Fruit fly (Drosophila melanogaster) whole organism, embryonic: ENCODE data around the gene Cyp18a1.

Experiments
- ATbp ChIP-seq: fragments of 200-800 bp; sonication (Bioruptor generic); optimal IDR thresholded peaks from 2 replicates; lab custom pipeline; 2017; ENCODE audit warnings: missing biosample characterization, mild to moderate bottlenecking, missing genetic modification characterization, missing genetic modification reagents
- Bdp1 ChIP-seq: fragments of 200-800 bp; sonication (Bioruptor generic); optimal IDR thresholded peaks from 3 replicates; lab custom pipeline; 2016; ENCODE audit warnings: missing biosample characterization, missing genetic modification characterization
- Bgb ChIP-seq: fragments of 200-800 bp; sonication (Bioruptor generic); IDR thresholded peaks from 2 replicates; pipeline ENCODE4 v1.3.6; 2022; ENCODE audit warnings: missing biosample characterization, missing genetic modification characterization; ENCODE audit not compliant: partially characterized antibody
- BtbVII ChIP-seq: fragments of 200-800 bp; sonication (Bioruptor generic); optimal IDR thresholded peaks from 3 replicates; lab custom pipeline; 2017; ENCODE audit warnings: missing biosample characterization, mild to moderate bottlenecking, missing genetic modification characterization
- CG1024 ChIP-seq: fragments of 200-800 bp; sonication (Bioruptor generic); IDR thresholded peaks from 2 replicates; pipeline ENCODE4 v1.3.6; 2022; ENCODE audit warnings: missing biosample characterization, missing genetic modification characterization
- CG13287 ChIP-seq: fragments of 200-800 bp; sonication (Bioruptor generic); IDR thresholded peaks from 2 replicates; pipeline ENCODE4 v1.3.6; 2022; ENCODE audit warnings: missing biosample characterization, missing genetic modification characterization; ENCODE audit not compliant: partially characterized antibody
- CG14667 ChIP-seq: fragments of 200-800 bp; sonication (Bioruptor generic); IDR thresholded peaks from 2 replicates; pipeline ENCODE4 v1.3.6; 2022; ENCODE audit warnings: missing biosample characterization, missing genetic modification characterization
- CG15479 ChIP-seq: fragments of 200-800 bp; sonication (Bioruptor generic); optimal IDR thresholded peaks from 3 replicates; lab custom pipeline; 2019; ENCODE audit warnings: missing biosample characterization, mild to moderate bottlenecking, missing genetic modification characterization, moderate library complexity
- CG17802 ChIP-seq: fragments of 200-800 bp; sonication (Bioruptor generic); optimal IDR thresholded peaks from 2 replicates; lab custom pipeline; 2018; ENCODE audit warnings: missing biosample characterization, mild to moderate bottlenecking, missing genetic modification characterization, moderate library complexity
- CG31365 ChIP-seq: fragments of 200-800 bp; sonication (Bioruptor generic); optimal IDR thresholded peaks from 2 replicates; lab custom pipeline; 2018; ENCODE audit warnings: missing biosample characterization, mild to moderate bottlenecking, missing genetic modification characterization
- CG3726 ChIP-seq: fragments of 200-800 bp; sonication (Bioruptor generic); IDR thresholded peaks from 3 replicates; pipeline ENCODE4, ENCODE4 v1.3.6; 2022; ENCODE audit warnings: missing biosample characterization, missing genetic modification characterization
- CG42726 ChIP-seq: fragments of 200-800 bp; sonication (Bioruptor generic); IDR thresholded peaks from 2 replicates; pipeline ENCODE4 v1.3.6; 2022; ENCODE audit warnings: missing biosample characterization, missing genetic modification characterization; ENCODE audit not compliant: partially characterized antibody
- CG4404 ChIP-seq: fragments of 200-800 bp; sonication (Bioruptor generic); IDR thresholded peaks from 2 replicates; pipeline ENCODE4 v1.3.6; 2022; ENCODE audit warnings: missing biosample characterization, missing genetic modification characterization
- CG4424 ChIP-seq: fragments of 200-800 bp; sonication (Bioruptor generic); optimal IDR thresholded peaks from 3 replicates; lab custom pipeline; 2016; ENCODE audit warnings: missing biosample characterization, missing genetic modification characterization
- CG6683 ChIP-seq: fragments of 200-800 bp; sonication (Bioruptor generic); optimal IDR thresholded peaks from 2 replicates; lab custom pipeline; 2017; ENCODE audit warnings: missing biosample characterization, mild to moderate bottlenecking, missing genetic modification characterization, missing genetic modification reagents
- CG7357 ChIP-seq: fragments of 200-800 bp; sonication (Bioruptor generic); IDR thresholded peaks from 3 replicates; pipeline ENCODE4 v1.3.6; 2022; ENCODE audit warnings: missing biosample characterization, missing genetic modification characterization
- CG7745 ChIP-seq: fragments of 200-800 bp; sonication (Bioruptor generic); optimal IDR thresholded peaks from 2 replicates; lab custom pipeline; 2018; ENCODE audit warnings: missing biosample characterization, mild to moderate bottlenecking, missing genetic modification characterization, moderate library complexity
- CG7987 ChIP-seq: fragments of 200-800 bp; sonication (Bioruptor generic); optimal IDR thresholded peaks from 2 replicates; lab custom pipeline; 2018; ENCODE audit warnings: missing biosample characterization, mild to moderate bottlenecking, missing genetic modification characterization, moderate library complexity
- CG9215 ChIP-seq: fragments of 200-800 bp; sonication (Bioruptor generic); IDR thresholded peaks from 2 replicates; pipeline ENCODE4 v1.3.6; 2022; ENCODE audit warnings: missing biosample characterization, missing genetic modification characterization
- CG9932 ChIP-seq: fragments of 200-800 bp; sonication (Bioruptor generic); IDR thresholded peaks from 2 replicates; pipeline ENCODE4 v1.3.6; 2022; ENCODE audit warnings: missing biosample characterization, missing genetic modification characterization
- Camta ChIP-seq: fragments of 200-800 bp; sonication (Bioruptor generic); optimal IDR thresholded peaks from 2 replicates; lab custom pipeline; 2016; ENCODE audit warnings: missing biosample characterization, missing genetic modification characterization
- Dbx ChIP-seq: fragments of 200-800 bp; sonication (Bioruptor generic); IDR thresholded peaks from 3 replicates; pipeline ENCODE4 v1.3.6; 2022; ENCODE audit warnings: missing biosample characterization, missing genetic modification characterization
- Dek ChIP-seq: fragments of 200-800 bp; sonication (Bioruptor generic); optimal IDR thresholded peaks from 3 replicates; lab custom pipeline; 2019; ENCODE audit warnings: missing biosample characterization, mild to moderate bottlenecking, missing genetic modification characterization, moderate library complexity
- Doc3 ChIP-seq: fragments of 200-800 bp; sonication (Bioruptor generic); IDR thresholded peaks from 3 replicates; pipeline ENCODE4 v1.3.6; 2022; ENCODE audit warnings: missing biosample characterization, missing genetic modification characterization; ENCODE audit not compliant: partially characterized antibody
- Fer2 ChIP-seq: fragments of 200-800 bp; sonication (Bioruptor generic); optimal IDR thresholded peaks from 2 replicates; lab custom pipeline; 2018; ENCODE audit warnings: missing biosample characterization, mild to moderate bottlenecking, missing genetic modification characterization, moderate library complexity
- Fer3 ChIP-seq: fragments of 200-800 bp; sonication (Bioruptor generic); optimal IDR thresholded peaks from 2 replicates; lab custom pipeline; 2018; ENCODE audit warnings: missing biosample characterization, mild to moderate bottlenecking, missing genetic modification characterization, moderate library complexity
- HHEX ChIP-seq: fragments of 200-800 bp; sonication (Bioruptor generic); optimal IDR thresholded peaks from 3 replicates; lab custom pipeline; 2017; ENCODE audit warnings: missing biosample characterization, mild to moderate bottlenecking, missing genetic modification characterization, missing genetic modification reagents
- Mrtf ChIP-seq: fragments of 200-800 bp; sonication (Bioruptor generic); IDR thresholded peaks from 3 replicates; pipeline ENCODE4 v1.3.6; 2022; ENCODE audit warnings: missing biosample characterization, missing genetic modification characterization
- Oli ChIP-seq: fragments of 200-800 bp; sonication (Bioruptor generic); optimal IDR thresholded peaks from 2 replicates; lab custom pipeline; 2018; ENCODE audit warnings: missing biosample characterization, mild to moderate bottlenecking, missing genetic modification characterization, moderate library complexity
- Rfx ChIP-seq: fragments of 200-800 bp; sonication (Bioruptor generic); IDR thresholded peaks from 2 replicates; pipeline ENCODE4 v1.3.6; 2022; ENCODE audit warnings: missing biosample characterization, missing genetic modification characterization
- Scr ChIP-seq: fragments of 200-800 bp; sonication (Bioruptor generic); IDR thresholded peaks from 2 replicates; pipeline ENCODE4 v1.3.6; 2022; ENCODE audit warnings: missing biosample characterization, missing genetic modification characterization; ENCODE audit not compliant: partially characterized antibody
- Trl ChIP-seq, 3 experiments: fragments of >200 bp in 2 of 3; fragments of 200-800 bp in 1 of 3; sonication (Bioruptor generic) in 1 of 3; optimal IDR thresholded peaks; 2 replicates in 1 of 3; 3 replicates in 2 of 3; lab custom pipeline; 2016 to 2017; ENCODE audit warnings: missing biosample characterization in 1 of 3, missing genetic modification characterization in 1 of 3
- YL-1 ChIP-seq: fragments of 200-800 bp; sonication (Bioruptor generic); optimal IDR thresholded peaks from 3 replicates; lab custom pipeline; 2017; ENCODE audit warnings: missing biosample characterization, mild to moderate bottlenecking, missing genetic modification characterization
- ab ChIP-seq: fragments of 200-800 bp; sonication (Bioruptor generic); optimal IDR thresholded peaks from 2 replicates; lab custom pipeline; 2016; ENCODE audit warnings: missing biosample characterization, missing genetic modification characterization
- chinmo ChIP-seq: fragments of 200-800 bp; sonication (Bioruptor generic); IDR thresholded peaks from 4 replicates; pipeline ENCODE4 v1.3.6; 2022; ENCODE audit warnings: missing biosample characterization, missing genetic modification characterization; ENCODE audit not compliant: partially characterized antibody
- croc ChIP-seq: fragments of 200-800 bp; sonication (Bioruptor generic); conservative IDR thresholded peaks from 3 replicates; pipeline ENCODE4 v1.3.6; 2022; ENCODE audit warnings: missing biosample characterization, missing genetic modification characterization
- danr ChIP-seq: fragments of 200-800 bp; sonication (Bioruptor generic); IDR thresholded peaks from 2 replicates; pipeline ENCODE4 v1.3.6; 2022; ENCODE audit warnings: missing biosample characterization, missing genetic modification characterization
- eve ChIP-seq, 2 experiments: fragments of >200 bp; optimal IDR thresholded peaks; 2 replicates each; lab custom pipeline; 2017; ENCODE audit warnings: missing biosample characterization in 2 of 2, missing genetic modification characterization in 2 of 2
- ewg ChIP-seq: fragments of 200-800 bp; sonication (Bioruptor generic); optimal IDR thresholded peaks from 3 replicates; lab custom pipeline; 2017; ENCODE audit warnings: mild to moderate bottlenecking, missing biosample characterization, missing genetic modification reagents, missing genetic modification characterization
- hbn ChIP-seq: fragments of 200-800 bp; sonication (Bioruptor generic); IDR thresholded peaks from 2 replicates; pipeline ENCODE4 v1.3.6; 2022; ENCODE audit warnings: missing biosample characterization, missing genetic modification characterization; ENCODE audit not compliant: partially characterized antibody
- her ChIP-seq: fragments of 200-800 bp; sonication (Bioruptor generic); optimal IDR thresholded peaks from 2 replicates; lab custom pipeline; 2016; ENCODE audit warnings: missing biosample characterization, missing genetic modification characterization
- nerfin-2 ChIP-seq: fragments of 200-800 bp; sonication (Bioruptor generic); IDR thresholded peaks from 2 replicates; pipeline ENCODE4 v1.3.6; 2022; ENCODE audit warnings: missing biosample characterization, missing genetic modification characterization; ENCODE audit not compliant: partially characterized antibody
- pfk ChIP-seq: fragments of 200-800 bp; sonication (Bioruptor generic); optimal IDR thresholded peaks from 2 replicates; lab custom pipeline; 2018; ENCODE audit warnings: missing biosample characterization, mild to moderate bottlenecking, missing genetic modification characterization, moderate library complexity
- pzg ChIP-seq: fragments of 200-800 bp; sonication (Bioruptor generic); optimal IDR thresholded peaks from 3 replicates; lab custom pipeline; 2018; ENCODE audit warnings: missing biosample characterization, mild to moderate bottlenecking, missing genetic modification characterization, moderate library complexity
- tap ChIP-seq: fragments of 200-800 bp; optimal IDR thresholded peaks from 3 replicates; lab custom pipeline; 2019; ENCODE audit warnings: missing biosample characterization, mild to moderate bottlenecking, missing genetic modification characterization, moderate library complexity
- tgo ChIP-seq: fragments of 200-800 bp; sonication (Bioruptor generic); IDR thresholded peaks from 3 replicates; pipeline ENCODE4 v1.3.6; 2022; ENCODE audit warnings: missing biosample characterization, missing genetic modification characterization
- ttk ChIP-seq: fragments of 200-800 bp; sonication (Bioruptor generic); IDR thresholded peaks from 2 replicates; pipeline ENCODE4 v2.1.2; 2022; ENCODE audit warnings: missing biosample characterization, missing genetic modification characterization
- unc-4 ChIP-seq: fragments of 200-800 bp; sonication (Bioruptor generic); IDR thresholded peaks from 2 replicates; pipeline ENCODE4 v1.3.6; 2022; ENCODE audit warnings: missing biosample characterization, missing genetic modification characterization; ENCODE audit not compliant: partially characterized antibody
- vnd ChIP-seq: fragments of 200-800 bp; sonication (Bioruptor generic); IDR thresholded peaks from 3 replicates; pipeline ENCODE4 v1.3.6; 2022; ENCODE audit warnings: missing biosample characterization, missing genetic modification characterization; ENCODE audit not compliant: partially characterized antibody
- wek ChIP-seq: fragments of 200-800 bp; sonication (Bioruptor generic); optimal IDR thresholded peaks from 3 replicates; lab custom pipeline; 2018; ENCODE audit warnings: missing biosample characterization, mild to moderate bottlenecking, missing genetic modification characterization, moderate library complexity

Gene Cyp18a1

dm6 chrX:18647961-18648360 is 44.9 kb downstream of the Cyp18a1 start, which contains the start of gene Nup35 (continued):
- TF ChIP-seq ATbp (no peak), Dbx (GFP tag; lab: Robert Waterston, UW) (no peak), CG4404 (GFP tag; lab: Robert Waterston, UW) (no peak), tap (tag; lab: Kevin White, UChicago) (no peak), Bgb (GFP tag; lab: Robert Waterston, UW) (peak; percentile 77), Bdp1 (GFP tag; lab: Kevin White, UChicago) (no peak), Rfx (GFP tag; lab: Robert Waterston, UW) (0 out of 2 replicates have a peak, but pooled peaks have one; percentile 5), pfk (GFP tag; lab: Kevin White, UChicago) (no peak), croc (GFP tag; lab: Robert Waterston, UW) (no peak), Doc3 (GFP tag; lab: Robert Waterston, UW) (peak; percentile 70), Trl (optimal IDR thresholded peaks at IDR 0.05; lab: Kevin White, UChicago) (no peak), Trl (GFP tag; optimal IDR thresholded peaks at IDR 0.05; lab: Kevin White, UChicago) (no peak), CG9215 (GFP tag; lab: Robert Waterston, UW) (no peak), Dek (tag; lab: Kevin White, UChicago) (no peak), unc-4 (peak; percentile 69), CG31365 (tag; lab: Kevin White, UChicago) (no peak), YL-1 (GFP tag; lab: Kevin White, UChicago) (no peak), CG7357 (GFP tag; lab: Robert Waterston, UW) (no peak), Fer2 (tag; lab: Kevin White, UChicago) (no peak), tgo (GFP tag; lab: Robert Waterston, UW) (no peak), vnd (GFP tag; lab: Robert Waterston, UW) (peak; percentile 63), BtbVII (GFP tag; lab: Kevin White, UChicago) (no peak), her (GFP tag; lab: Kevin White, UChicago) (no peak), ab (no peak), nerfin-2 (peak; percentile 49), CG1024 (GFP tag; lab: Robert Waterston, UW) (no peak), ttk (no peak), CG4424 (GFP tag; lab: Kevin White, UChicago) (no peak), hbn (peak; percentile 46), CG9932 (GFP tag; lab: Robert Waterston, UW) (no peak), CG13287 (peak; percentile 75), wek (GFP tag; lab: Kevin White, UChicago) (no peak), CG6683 (GFP tag; lab: Kevin White, UChicago) (no peak), eve (GFP tag; optimal IDR thresholded peaks at IDR 0.05; lab: Kevin White, UChicago) (no peak), HHEX (GFP tag; lab: Kevin White, UChicago) (no peak), ewg (no peak), Mrtf (no peak), CG3726 (no peak), CG17802 (no peak), Fer3 (tag; lab: Kevin White, UChicago) (no peak), Oli (no peak), pzg (GFP tag; lab: Kevin White, UChicago) (peak; percentile 55), CG7745 (no peak), CG15479 (GFP tag; lab: Kevin White, UChicago) (no peak), chinmo (GFP tag; lab: Robert Waterston, UW) (0 out of 4 replicates have a peak, but pooled peaks have one; percentile 14), CG7987 (GFP tag; lab: Kevin White, UChicago) (no peak), CG42726 (GFP tag; lab: Robert Waterston, UW) (peak; percentile 68; the same call in 1 of the 2 replicates), Scr (peak; percentile 77), danr (GFP tag; lab: Robert Waterston, UW) (no peak), Camta (GFP tag; lab: Kevin White, UChicago) (no peak), CG14667 (GFP tag; lab: Robert Waterston, UW) (no peak)
